Worm (Caenorhabditis elegans) whole organism, mixed stage, embryonic: Measurements from ENCODE around the gene fbxb-107.

Experiments used
- M03D4.4 ChIP-seq: sonication (generic microtip); optimal IDR thresholded peaks from 2 replicates; lab custom pipeline; 2017; ENCODE audit warnings: mild to moderate bottlenecking, missing genetic modification characterization, missing compliant biosample characterization
- bed-3 ChIP-seq: fragments of 200-800 bp; sonication (Bioruptor generic); optimal IDR thresholded peaks from 3 replicates; lab custom pipeline; 2018; ENCODE audit warnings: mild to moderate bottlenecking, missing genetic modification characterization, moderate library complexity, missing compliant biosample characterization
- blmp-1 ChIP-seq: fragments of 150-350 bp; optimal IDR thresholded peaks from 2 replicates; lab custom pipeline; 2014; ENCODE audit warnings: missing biosample characterization, missing genetic modification characterization
- ceh-39 ChIP-seq: fragments of 150-350 bp; optimal IDR thresholded peaks from 2 replicates; lab custom pipeline; 2014; ENCODE audit warnings: missing biosample characterization, missing genetic modification characterization
- ceh-43 ChIP-seq: fragments of 200-800 bp; sonication (Bioruptor generic); optimal IDR thresholded peaks from 2 replicates; lab custom pipeline; 2018; ENCODE audit warnings: mild to moderate bottlenecking, missing genetic modification characterization, moderate library complexity, missing compliant biosample characterization
- ceh-83 ChIP-seq: fragments of 200-800 bp; sonication (Bioruptor generic); optimal IDR thresholded peaks from 2 replicates; lab custom pipeline; 2018; ENCODE audit warnings: mild to moderate bottlenecking, missing genetic modification characterization, missing compliant biosample characterization
- ces-1 ChIP-seq: fragments of 150-350 bp; optimal IDR thresholded peaks from 2 replicates; lab custom pipeline; 2014; ENCODE audit warnings: missing biosample characterization, missing genetic modification reagents, missing genetic modification characterization
- elt-1 ChIP-seq: sonication (generic microtip); optimal IDR thresholded peaks from 2 replicates; lab custom pipeline; 2017; ENCODE audit warnings: missing genetic modification characterization, mild to moderate bottlenecking, missing compliant biosample characterization, antibody characterized with exemption, moderate library complexity, borderline replicate concordance; ENCODE audit not compliant: insufficient read depth
- elt-3 ChIP-seq: fragments of 150-350 bp; optimal IDR thresholded peaks from 2 replicates; lab custom pipeline; 2014; ENCODE audit warnings: missing biosample characterization, missing genetic modification characterization
- flh-1 ChIP-seq: fragments of 200-800 bp; sonication (Bioruptor generic); optimal IDR thresholded peaks from 2 replicates; lab custom pipeline; 2018; ENCODE audit warnings: mild to moderate bottlenecking, missing genetic modification characterization, moderate library complexity, missing compliant biosample characterization
- ham-2 ChIP-seq: fragments of 200-800 bp; sonication (Bioruptor generic); optimal IDR thresholded peaks from 2 replicates; lab custom pipeline; 2018; ENCODE audit warnings: mild to moderate bottlenecking, missing genetic modification characterization, missing compliant biosample characterization
- hlh-1 ChIP-seq: fragments of 150-350 bp; optimal IDR thresholded peaks from 2 replicates; lab custom pipeline; 2014; ENCODE audit warnings: missing biosample characterization, missing genetic modification reagents, missing genetic modification characterization
- lin-32 ChIP-seq: fragments of 200-800 bp; sonication (Bioruptor generic); optimal IDR thresholded peaks from 2 replicates; lab custom pipeline; 2018; ENCODE audit warnings: mild to moderate bottlenecking, missing genetic modification characterization, missing compliant biosample characterization
- lsy-2 ChIP-seq: fragments of 150-350 bp; optimal IDR thresholded peaks from 2 replicates; lab custom pipeline; 2014; ENCODE audit warnings: missing biosample characterization, missing genetic modification characterization
- mab-5 ChIP-seq: fragments of 150-350 bp; optimal IDR thresholded peaks from 2 replicates; lab custom pipeline; 2014; ENCODE audit warnings: missing biosample characterization, missing genetic modification characterization
- mls-2 ChIP-seq: sonication (generic microtip); optimal IDR thresholded peaks from 2 replicates; lab custom pipeline; 2016; ENCODE audit warnings: mild to moderate bottlenecking, missing genetic modification characterization, moderate library complexity, missing compliant biosample characterization
- nhr-12 ChIP-seq: fragments of 150-350 bp; optimal IDR thresholded peaks from 2 replicates; lab custom pipeline; 2014; ENCODE audit warnings: missing biosample characterization, missing genetic modification characterization
- nhr-2 ChIP-seq: fragments of 150-350 bp; optimal IDR thresholded peaks from 2 replicates; lab custom pipeline; 2014; ENCODE audit warnings: missing biosample characterization, missing genetic modification characterization
- nhr-237 ChIP-seq: fragments of 150-350 bp; optimal IDR thresholded peaks from 2 replicates; lab custom pipeline; 2014; ENCODE audit warnings: missing biosample characterization, missing genetic modification characterization
- nhr-28 ChIP-seq: fragments of 150-350 bp; optimal IDR thresholded peaks from 2 replicates; lab custom pipeline; 2014; ENCODE audit warnings: missing biosample characterization, missing genetic modification characterization
- nhr-76 ChIP-seq: sonication (generic microtip); optimal IDR thresholded peaks from 2 replicates; lab custom pipeline; 2017; ENCODE audit warnings: missing biosample characterization, missing genetic modification characterization
- pha-4 ChIP-seq: fragments of 150-350 bp; optimal IDR thresholded peaks from 2 replicates; lab custom pipeline; 2018; ENCODE audit warnings: missing biosample characterization, missing genetic modification reagents, missing genetic modification characterization
- sem-2 ChIP-seq: fragments of 200-800 bp; sonication (Bioruptor generic); optimal IDR thresholded peaks from 2 replicates; lab custom pipeline; 2018; ENCODE audit warnings: mild to moderate bottlenecking, missing genetic modification characterization, missing compliant biosample characterization
- snpc-4 ChIP-seq: fragments of 150-350 bp; optimal IDR thresholded peaks from 2 replicates; lab custom pipeline; 2014; ENCODE audit warnings: missing biosample characterization, missing genetic modification characterization
- sptf-1 ChIP-seq: sonication (generic microtip); optimal IDR thresholded peaks from 2 replicates; lab custom pipeline; 2017; ENCODE audit warnings: mild to moderate bottlenecking, missing genetic modification characterization, moderate library complexity, missing compliant biosample characterization
- tbx-8 ChIP-seq: fragments of 200-800 bp; sonication (Bioruptor generic); optimal IDR thresholded peaks from 2 replicates; lab custom pipeline; 2018; ENCODE audit warnings: mild to moderate bottlenecking, missing genetic modification characterization, moderate library complexity, missing compliant biosample characterization
- unc-120 ChIP-seq: sonication (generic microtip); optimal IDR thresholded peaks from 2 replicates; lab custom pipeline; 2017; ENCODE audit warnings: missing genetic modification characterization, missing compliant biosample characterization; ENCODE audit not compliant: poor library complexity, severe bottlenecking
- unc-39 ChIP-seq: fragments of 150-350 bp; optimal IDR thresholded peaks from 2 replicates; lab custom pipeline; 2014; ENCODE audit warnings: missing biosample characterization, missing genetic modification characterization
- unc-62 ChIP-seq: fragments of 150-350 bp; optimal IDR thresholded peaks from 2 replicates; lab custom pipeline; 2014; ENCODE audit warnings: missing biosample characterization, missing genetic modification reagents, missing genetic modification characterization
- zip-8 ChIP-seq: fragments of 150-350 bp; optimal IDR thresholded peaks from 2 replicates; lab custom pipeline; 2014; ENCODE audit warnings: missing biosample characterization, missing genetic modification characterization
- ztf-11 ChIP-seq: fragments of 150-350 bp; optimal IDR thresholded peaks from 2 replicates; lab custom pipeline; 2014; ENCODE audit warnings: missing biosample characterization, missing genetic modification characterization

The fbxb-107 gene

DNA sequence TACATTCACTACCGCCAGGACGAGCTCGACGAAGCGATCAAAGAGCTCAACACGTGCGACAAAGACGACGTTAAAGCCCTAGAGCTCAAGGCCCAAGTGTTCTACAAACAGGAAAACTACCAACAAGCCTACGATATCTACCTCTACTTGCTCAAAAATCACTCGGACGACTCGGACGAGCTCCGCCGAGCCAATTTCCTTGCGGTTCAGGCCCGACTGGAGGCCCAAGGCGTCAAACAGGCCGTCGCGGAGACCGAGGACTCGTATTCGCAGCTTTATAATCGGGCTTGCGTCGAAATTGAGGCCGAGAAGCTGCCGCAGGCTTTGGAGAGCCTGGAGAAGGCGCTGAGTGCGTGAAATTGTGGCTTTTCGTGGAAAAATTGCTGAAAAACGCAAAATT, 29.3 kb downstream of the fbxb-107 start:
- no peak for TF ChIP-seq ceh-39 (tag; lab: Kevin White, UChicago)
- no peak for TF ChIP-seq bed-3 (GFP tag; lab: Kevin White, UChicago)
- TF ChIP-seq pha-4 (tag; lab: Kevin White, UChicago), result no peak

DNA sequence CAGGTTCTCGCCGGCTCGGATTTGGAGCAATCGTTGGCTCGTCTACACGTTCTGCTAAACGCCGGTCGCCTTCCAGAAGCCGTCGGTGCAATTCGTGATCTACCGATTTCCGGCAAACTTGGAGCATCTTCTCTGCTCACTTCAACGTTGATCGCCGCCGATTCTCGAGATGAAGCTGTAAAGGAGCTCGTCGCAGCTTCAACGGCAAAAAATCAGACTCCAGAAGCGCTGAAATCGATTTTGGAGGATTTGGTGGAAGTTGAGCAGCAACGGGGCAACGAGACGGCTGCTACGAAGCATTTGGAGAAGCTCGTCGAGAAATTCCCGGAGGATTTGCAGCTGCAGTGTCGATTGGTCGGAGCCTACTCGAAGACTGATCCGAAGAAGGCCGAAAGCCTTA, 33.1 kb downstream of the fbxb-107 start:
- no peak for TF ChIP-seq nhr-12
- no peak for TF ChIP-seq bed-3 (GFP tag; lab: Kevin White, UChicago)
- TF ChIP-seq elt-1 (tag; lab: Kevin White, UChicago), result no peak
- no peak for TF ChIP-seq nhr-2 (tag; lab: Kevin White, UChicago)
- TF ChIP-seq M03D4.4 (tag; lab: Kevin White, UChicago), result no peak
- no peak for TF ChIP-seq sptf-1
- no peak for TF ChIP-seq unc-62 (GFP tag; lab: Kevin White, UChicago)
- TF ChIP-seq ham-2 (GFP tag; lab: Kevin White, UChicago), result no peak
- no peak for TF ChIP-seq zip-8
- TF ChIP-seq elt-3 (tag; lab: Kevin White, UChicago), result no peak
- TF ChIP-seq nhr-28, result no peak
- no peak for TF ChIP-seq ceh-43
- TF ChIP-seq lsy-2 (tag; lab: Kevin White, UChicago), result no peak
- no peak for TF ChIP-seq sem-2 (GFP tag; lab: Kevin White, UChicago)
- no peak for TF ChIP-seq ceh-83 (GFP tag; lab: Kevin White, UChicago)
- TF ChIP-seq mab-5 (tag; lab: Kevin White, UChicago), result no peak

DNA sequence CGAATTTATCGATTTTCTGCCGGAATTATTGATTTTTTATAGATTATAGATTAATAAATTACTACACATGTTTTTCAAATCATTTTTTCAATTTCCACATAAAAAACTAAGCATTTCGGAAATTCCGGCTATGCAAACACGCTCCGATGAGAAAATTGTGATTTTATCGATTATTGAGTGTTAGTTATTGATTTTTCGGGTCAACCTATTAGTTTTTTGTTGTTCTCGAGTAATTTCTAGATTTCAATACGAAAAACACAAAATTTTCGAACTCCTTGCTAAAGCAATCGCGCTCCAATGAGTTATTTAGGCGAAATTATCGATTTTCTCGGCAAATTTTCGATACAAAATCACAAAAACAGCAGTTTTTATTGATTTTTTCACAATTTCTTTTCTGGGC, 36.8 kb downstream of the fbxb-107 start:
- TF ChIP-seq unc-39 (no peak), ces-1 (no peak), hlh-1 (no peak), ceh-43 (no peak), nhr-76 (tag; lab: Kevin White, UChicago) (no peak), lin-32 (GFP tag; lab: Kevin White, UChicago) (no peak), nhr-2 (tag; lab: Kevin White, UChicago) (no peak), lsy-2 (tag; lab: Kevin White, UChicago) (no peak), elt-1 (tag; lab: Kevin White, UChicago) (no peak), unc-62 (GFP tag; lab: Kevin White, UChicago) (no peak), blmp-1 (no peak), snpc-4 (tag; lab: Kevin White, UChicago) (no peak), ztf-11 (tag; lab: Kevin White, UChicago) (no peak), sem-2 (GFP tag; lab: Kevin White, UChicago) (no peak)

DNA sequence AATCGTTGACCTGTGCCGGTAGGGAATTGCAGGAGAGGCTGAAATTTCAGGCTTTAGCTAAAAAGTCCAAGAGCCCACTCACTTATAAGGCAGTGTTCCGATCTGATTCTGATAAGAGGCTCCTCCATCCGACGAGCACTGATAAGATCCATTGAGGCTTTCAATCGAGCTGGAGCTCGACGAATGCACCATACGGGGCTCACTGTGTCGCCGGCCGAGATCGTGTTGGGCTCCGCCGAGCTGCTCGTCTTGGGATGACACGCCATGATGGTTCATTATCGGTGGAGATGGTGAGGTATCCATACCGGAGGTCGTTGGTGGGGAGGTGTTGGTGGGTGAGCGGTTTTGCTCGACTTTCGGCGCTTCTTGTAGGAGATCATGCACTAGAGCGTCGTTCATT, 37.9 kb downstream of the fbxb-107 start:
- TF ChIP-seq sptf-1, result no peak
- no peak for TF ChIP-seq tbx-8 (GFP tag; lab: Kevin White, UChicago)
- TF ChIP-seq mls-2 (tag; lab: Kevin White, UChicago), result no peak
- no peak for TF ChIP-seq unc-39
- TF ChIP-seq hlh-1, result no peak
- no peak for TF ChIP-seq ceh-39 (tag; lab: Kevin White, UChicago)
- TF ChIP-seq nhr-76 (tag; lab: Kevin White, UChicago), result no peak
- TF ChIP-seq nhr-12, result no peak
- TF ChIP-seq nhr-28, result no peak
- TF ChIP-seq mab-5 (tag; lab: Kevin White, UChicago), result no peak
- TF ChIP-seq M03D4.4 (tag; lab: Kevin White, UChicago), result no peak
- no peak for TF ChIP-seq elt-1 (tag; lab: Kevin White, UChicago)
- TF ChIP-seq ham-2 (GFP tag; lab: Kevin White, UChicago), result no peak
- TF ChIP-seq unc-120, result no peak
- no peak for TF ChIP-seq snpc-4 (tag; lab: Kevin White, UChicago)
- no peak for TF ChIP-seq nhr-237 (tag; lab: Kevin White, UChicago)
- TF ChIP-seq nhr-2 (tag; lab: Kevin White, UChicago), result no peak
- no peak for TF ChIP-seq flh-1 (GFP tag; lab: Kevin White, UChicago)
- TF ChIP-seq lsy-2 (tag; lab: Kevin White, UChicago), result no peak
- TF ChIP-seq, all 35 proteins: peak for 0

DNA sequence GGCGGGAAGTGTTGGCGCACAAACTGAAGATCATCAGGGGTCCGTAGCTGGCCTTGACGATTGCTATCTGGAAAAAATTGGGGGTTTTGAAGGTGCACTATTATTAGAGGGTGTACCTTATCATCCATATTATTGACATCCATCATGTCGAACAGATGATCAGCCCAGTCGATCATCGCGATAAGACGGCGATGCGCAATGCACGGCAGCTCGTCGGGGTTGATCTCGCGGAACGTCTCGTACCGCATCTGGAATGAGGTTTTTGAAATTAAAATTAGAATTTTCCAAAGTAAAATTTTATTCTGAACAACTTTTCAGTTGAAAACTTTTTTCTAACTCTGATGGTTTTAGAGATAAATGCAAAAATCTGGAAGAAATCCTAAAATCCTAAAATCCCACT, 39.4 kb downstream of the fbxb-107 start:
- no peak for TF ChIP-seq unc-120
- peak; percentile 3 for TF ChIP-seq elt-1 (tag; lab: Kevin White, UChicago)
